Fruit fly (Drosophila melanogaster) S2 (cell line): Measurements from ENCODE around the gene Galphaf.

ENCODE experiments used
- CG8478 ChIP-seq: fragments of >200 bp; optimal IDR thresholded peaks from 2 replicates; lab custom pipeline; 2018
- CTCF ChIP-seq, 2 experiments: fragments of >200 bp; optimal IDR thresholded peaks; 2 replicates each; lab custom pipeline; 2018

The Galphaf gene

DNA sequence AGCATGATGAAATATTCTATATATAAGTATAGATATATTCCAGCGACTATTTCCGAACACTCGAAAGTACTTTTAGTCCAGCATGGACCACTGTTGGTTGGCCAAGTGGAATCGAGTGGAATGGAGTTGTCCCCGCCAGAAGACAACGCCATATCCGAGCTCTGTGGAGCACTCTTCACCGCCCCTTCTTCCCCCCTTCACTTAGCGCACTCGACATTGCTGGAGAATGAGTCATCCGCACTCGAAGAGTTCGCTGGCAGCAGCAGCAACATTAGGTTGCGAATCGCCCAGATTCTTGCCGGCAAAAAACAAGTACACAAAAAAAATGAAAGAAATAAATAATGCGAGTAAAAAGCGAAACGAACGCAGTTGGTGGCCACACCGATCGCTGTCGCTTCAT, 30.4 kb upstream of the Galphaf start:
- TF ChIP-seq CG8478, result no peak
- no peak for TF ChIP-seq CTCF (optimal IDR thresholded peaks at IDR 0.05; lab: Kevin White, UChicago)

DNA sequence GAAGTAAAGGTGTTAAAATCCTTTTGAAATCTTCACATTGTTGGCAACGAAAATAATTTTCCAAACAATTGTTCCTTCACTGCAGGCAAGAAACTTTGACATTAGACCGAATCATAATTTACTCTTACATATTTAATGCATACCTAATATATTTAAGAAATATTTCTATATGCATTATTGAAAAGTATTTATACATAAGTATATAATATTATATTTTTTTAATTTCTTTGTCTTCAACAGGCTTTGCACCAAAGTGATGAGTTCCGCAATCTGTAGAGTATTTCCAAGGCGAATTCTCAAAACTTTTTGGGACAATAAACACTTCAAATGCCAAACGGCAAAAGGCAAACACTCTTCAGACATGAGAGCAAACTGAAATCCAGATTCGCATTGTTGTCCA, 29.3 kb upstream of the Galphaf start:
- TF ChIP-seq CG8478 (no peak), CTCF (optimal IDR thresholded peaks at IDR 0.05; lab: Kevin White, UChicago) (no peak)

DNA sequence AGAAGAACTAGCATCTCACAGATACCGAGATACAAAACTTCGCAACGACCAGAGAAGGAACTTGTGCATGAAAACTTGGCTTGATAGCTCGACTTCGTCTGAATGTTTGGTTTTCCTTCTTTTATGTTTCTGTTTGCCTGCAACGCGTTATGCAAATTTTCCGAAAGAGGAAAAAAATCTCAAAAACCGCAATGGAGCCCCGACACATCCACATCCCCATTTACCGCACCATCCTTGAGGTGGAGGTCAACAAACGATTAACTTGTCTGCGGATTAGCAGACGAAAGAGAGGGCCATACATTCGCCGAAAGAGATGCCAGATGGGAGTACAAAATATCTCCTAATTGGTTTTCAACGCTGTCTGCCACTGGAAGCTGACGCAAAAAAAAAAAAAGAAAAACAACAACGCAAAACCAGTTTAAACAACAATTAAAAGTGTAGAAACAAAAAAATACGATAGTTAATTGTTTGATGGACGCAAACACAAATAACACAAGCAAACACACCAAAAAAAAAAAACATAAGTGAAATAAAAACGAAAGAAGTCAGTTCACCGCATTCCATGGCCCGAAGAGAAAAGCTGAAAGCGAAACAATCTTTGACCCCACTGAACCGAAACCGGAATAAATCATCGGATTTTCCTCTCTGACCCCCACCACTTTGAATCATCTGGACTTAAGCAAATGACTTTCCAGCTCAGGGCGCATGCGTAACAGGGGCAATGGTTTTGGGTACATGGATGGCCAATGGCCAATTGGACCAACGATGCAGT, 27.5 kb upstream of the Galphaf start:
- no peak for TF ChIP-seq CG8478
- no peak for TF ChIP-seq CTCF (optimal IDR thresholded peaks at IDR 0.05; lab: Kevin White, UChicago)

DNA sequence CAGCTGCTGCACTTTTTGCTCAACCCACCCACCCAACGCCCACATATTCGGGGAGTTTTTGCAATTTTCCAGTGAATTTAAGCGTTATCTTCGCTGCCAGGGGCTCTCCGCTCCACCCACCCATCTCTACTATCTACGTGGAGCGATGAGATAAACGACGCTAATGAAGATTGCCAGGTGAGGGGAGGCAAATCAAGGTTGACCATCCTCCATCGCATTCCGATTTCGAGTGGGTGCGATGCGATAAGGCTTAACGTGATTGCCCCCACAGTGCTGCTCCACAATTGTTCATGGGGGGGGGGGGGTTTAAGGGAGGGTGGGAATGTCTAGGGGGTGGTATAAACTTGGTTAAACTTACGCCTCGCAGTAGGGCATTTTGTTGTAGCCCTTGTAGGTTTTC, 26.1 kb upstream of the Galphaf start:
- TF ChIP-seq CTCF (optimal IDR thresholded peaks at IDR 0.05; lab: Kevin White, UChicago), result no peak
- no peak for TF ChIP-seq CG8478

DNA sequence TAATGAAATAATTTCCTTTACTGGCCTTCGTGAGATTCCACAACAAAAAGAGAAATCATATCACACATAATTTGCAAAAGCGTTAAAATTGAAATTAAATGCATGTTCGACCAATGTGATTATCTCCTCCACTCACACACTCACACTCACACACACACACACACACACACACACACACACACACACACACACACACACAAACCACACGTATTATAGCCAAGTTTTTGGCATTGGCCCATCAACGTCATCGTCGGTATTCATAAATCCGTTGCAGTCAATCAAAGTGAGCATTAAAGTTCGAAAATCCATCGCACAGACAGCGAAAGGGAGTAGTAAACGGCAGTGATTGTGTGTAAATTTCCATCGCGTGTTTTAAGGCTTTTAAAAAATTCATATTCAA, 22.3 kb upstream of the Galphaf start:
- TF ChIP-seq CTCF (optimal IDR thresholded peaks at IDR 0.05; lab: Kevin White, UChicago) (no peak), CG8478 (no peak)

DNA sequence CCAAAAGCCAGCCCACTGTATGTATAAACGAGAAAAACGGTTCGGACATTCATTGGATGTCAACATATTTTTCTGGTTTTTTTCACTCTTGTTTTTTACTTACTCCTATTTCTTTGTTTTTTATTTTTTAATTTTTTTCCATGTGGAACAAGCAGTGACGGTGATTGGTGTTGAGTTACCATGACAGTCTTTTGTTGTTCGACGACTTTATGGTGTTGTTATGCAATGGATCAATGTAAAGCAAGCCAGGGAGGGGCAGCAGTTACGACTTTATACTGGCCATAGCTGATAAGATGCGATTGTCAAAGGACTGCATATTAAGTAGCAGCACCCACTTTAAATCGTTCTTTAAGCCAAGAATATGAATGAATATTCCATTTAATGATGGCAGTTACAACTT, 21.8 kb upstream of the Galphaf start:
- TF ChIP-seq CG8478 (no peak), CTCF (optimal IDR thresholded peaks at IDR 0.05; lab: Kevin White, UChicago) (no peak)

DNA sequence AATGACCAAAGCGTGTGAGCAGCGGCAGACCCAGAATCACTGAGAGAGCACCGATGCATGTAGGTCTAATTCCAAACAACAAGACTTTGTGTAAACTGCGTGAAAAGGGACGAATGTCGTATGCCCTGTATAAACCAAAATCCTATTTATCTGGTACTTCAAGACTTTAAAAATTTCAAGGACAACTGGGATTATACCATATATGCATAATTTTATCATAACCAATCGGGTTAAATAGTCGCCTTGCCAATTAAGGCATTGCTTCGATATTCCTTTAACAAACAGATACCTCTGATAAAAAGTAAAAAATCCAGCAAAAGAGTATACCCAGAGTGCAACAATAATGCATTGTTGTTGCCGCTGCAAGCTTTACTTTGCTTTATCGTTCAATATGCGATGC, 15.3 kb upstream of the Galphaf start:
- no peak for TF ChIP-seq CTCF (optimal IDR thresholded peaks at IDR 0.05; lab: Kevin White, UChicago)
- no peak for TF ChIP-seq CG8478

DNA sequence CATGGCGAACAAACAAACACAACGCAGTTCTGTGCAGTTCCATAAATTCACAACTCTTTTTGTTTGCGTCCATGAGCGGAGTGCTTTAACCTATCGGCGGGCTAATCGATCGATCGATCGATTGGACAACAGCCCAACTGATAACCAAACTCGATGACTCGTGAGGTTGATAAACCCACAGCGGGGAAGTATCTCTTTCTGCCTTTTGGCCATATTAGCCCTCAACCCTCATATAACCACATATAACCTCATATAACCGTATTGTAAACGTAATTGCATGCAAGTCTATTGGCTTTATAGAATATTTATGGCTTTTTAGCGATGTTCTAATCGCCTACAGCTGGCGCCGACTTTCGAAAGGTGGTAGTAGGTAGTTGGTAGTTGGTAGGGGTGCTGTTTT, 14.6 kb upstream of the Galphaf start:
- no peak for TF ChIP-seq CG8478
- TF ChIP-seq CTCF (optimal IDR thresholded peaks at IDR 0.05; lab: Kevin White, UChicago), result no peak

DNA sequence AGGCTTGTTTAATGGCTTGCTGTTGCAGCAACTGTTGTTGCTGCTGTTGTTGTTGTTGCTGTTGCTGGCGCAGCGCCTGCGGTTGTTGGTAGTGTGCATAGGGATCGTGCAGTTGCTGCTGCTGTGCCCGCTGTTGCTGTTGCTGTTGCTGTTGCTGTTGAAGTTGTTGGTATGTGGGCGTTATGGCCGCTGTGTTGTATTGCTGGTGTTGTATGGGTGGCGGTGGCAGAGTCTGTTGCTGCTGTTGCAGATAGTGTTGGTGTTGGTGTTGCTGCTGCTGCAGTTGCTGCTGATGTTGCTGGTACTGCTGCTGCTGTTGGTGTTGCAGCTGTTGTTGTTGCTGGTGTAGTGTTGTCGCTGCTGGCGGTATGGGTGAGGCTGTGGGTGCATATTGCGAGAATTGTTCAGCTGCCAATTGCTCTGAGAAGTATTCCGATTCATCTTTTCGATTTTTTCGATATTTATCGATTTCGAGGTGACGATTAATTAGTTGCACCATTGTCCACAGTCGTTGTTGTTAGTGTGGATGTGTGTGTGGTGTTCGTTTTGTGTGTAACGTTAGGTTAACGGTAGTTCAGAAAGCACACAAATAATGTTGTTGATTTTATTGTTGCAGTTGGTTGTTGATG, 11.9 kb upstream of the Galphaf start:
- TF ChIP-seq CTCF (optimal IDR thresholded peaks at IDR 0.05; lab: Kevin White, UChicago), result no peak
- no peak for TF ChIP-seq CG8478

DNA sequence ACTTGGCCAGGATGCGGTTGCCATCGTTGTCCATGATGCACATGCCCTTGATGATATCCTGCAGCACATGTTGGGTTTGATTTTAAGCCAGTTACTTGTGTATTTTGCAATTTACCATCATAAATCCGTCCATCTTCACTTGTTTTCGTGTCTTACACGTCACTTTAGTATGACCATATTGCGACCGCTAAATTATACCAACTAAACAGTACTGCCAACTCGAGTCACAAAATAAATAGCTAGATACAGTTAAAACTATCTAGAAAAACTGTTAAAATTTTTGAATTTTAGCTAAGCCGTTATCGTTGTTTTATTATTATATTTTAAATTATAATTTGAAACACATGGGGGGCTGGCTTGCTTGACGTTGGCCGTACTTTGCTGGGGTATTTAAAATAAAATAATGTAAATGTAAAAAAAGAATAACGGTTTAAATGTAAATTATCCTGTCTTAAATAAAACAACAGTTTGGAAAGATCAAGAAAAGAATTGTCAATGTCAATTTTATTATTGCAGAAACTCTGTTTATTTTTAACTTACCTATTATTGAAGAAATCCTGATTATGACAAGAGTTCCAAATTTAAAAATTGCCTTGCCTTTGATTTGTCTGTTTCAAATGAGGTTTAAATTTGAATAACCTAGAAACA, 5.8 kb upstream of the Galphaf start, which contains the start of the genes zetaCOP and CG13032:
TSS of gene zetaCOP (minus strand) at position 189 of the 648 bp plus-strand sequence.
TSS of gene CG13032 (plus strand) at position 598 of the 648 bp plus-strand sequence.
- TF ChIP-seq CG8478 (no peak), CTCF (optimal IDR thresholded peaks at IDR 0.05; lab: Kevin White, UChicago) (no peak)

DNA sequence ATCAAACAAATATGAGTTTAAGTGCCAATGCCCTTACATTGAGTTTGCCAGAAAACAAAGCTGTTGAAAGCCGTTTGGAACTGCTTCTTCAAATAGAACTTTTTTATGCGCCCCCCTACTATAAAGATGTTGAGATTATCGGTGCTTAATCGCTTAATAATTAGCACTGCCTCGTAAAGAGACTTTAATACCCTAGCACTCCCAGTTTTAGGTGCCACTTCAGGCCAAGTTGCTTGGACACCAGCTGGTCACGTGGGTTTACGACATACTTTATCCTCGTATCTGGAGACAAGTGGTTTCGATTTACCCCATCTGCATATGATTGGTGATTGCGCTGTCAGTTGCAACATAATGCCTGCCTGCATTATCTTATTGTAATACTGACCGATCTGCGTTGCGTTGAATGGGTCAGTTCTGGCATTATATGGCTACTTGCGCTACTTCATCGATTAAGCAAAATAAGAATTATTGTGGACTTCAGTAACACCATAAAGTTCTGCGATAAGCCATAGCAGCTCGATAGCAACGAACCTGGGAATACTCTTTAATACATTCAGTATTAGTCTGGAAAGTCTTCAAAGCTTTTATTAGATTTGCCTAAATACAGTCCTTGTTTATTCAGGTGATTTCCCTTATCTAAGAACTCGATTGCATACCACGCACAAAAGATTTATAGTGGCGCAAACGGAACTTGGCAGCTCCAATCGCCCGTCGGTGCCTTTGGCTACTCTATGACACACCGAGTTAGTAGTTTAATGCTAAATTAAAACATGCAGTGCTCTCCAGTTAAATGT, 3.3 kb upstream of the Galphaf start:
- TF ChIP-seq CTCF (optimal IDR thresholded peaks at IDR 0.05; lab: Kevin White, UChicago), result no peak

DNA sequence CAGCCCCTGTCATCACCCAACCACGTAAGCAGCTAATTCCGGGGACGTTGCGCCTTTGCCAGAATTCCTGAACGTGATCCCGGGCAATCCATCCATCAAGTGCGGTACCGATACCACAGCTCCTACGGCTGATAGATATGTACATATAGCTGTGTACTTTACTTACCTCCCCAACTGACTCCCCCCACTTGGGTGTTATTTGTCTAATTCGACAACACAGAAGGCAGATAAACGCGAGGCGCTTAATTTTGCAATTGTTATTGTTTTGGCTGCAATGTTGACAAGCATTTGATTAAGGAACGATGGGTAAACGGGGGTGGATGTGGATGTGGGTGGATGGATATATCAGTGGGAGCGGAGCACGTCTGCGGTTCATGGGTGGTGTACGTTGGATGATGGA, 2.5 kb upstream of the Galphaf start:
- TF ChIP-seq CG8478, result no peak
- no peak for TF ChIP-seq CTCF (optimal IDR thresholded peaks at IDR 0.05; lab: Kevin White, UChicago)

DNA sequence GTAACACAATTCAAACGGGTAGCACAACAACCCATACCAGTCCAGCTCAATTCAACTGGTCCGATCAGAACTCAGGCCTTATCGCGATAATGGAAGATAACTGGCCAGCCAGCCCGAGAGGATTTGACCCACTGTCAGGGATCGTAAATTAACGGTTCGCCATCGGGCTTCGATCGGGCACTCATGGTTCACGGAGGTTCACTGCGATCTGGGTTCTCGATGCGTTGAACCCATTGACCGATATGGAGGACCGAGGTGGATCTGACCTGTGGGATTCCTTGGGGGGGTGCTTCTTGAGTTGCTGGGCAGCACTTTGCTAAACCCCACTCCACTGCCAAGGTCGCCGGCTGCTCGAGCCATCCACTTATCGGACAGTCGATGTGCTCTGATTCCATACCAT, 1.1 kb upstream of the Galphaf start:
- TF ChIP-seq CTCF (optimal IDR thresholded peaks at IDR 0.05; lab: Kevin White, UChicago), result no peak
- TF ChIP-seq CG8478, result no peak

DNA sequence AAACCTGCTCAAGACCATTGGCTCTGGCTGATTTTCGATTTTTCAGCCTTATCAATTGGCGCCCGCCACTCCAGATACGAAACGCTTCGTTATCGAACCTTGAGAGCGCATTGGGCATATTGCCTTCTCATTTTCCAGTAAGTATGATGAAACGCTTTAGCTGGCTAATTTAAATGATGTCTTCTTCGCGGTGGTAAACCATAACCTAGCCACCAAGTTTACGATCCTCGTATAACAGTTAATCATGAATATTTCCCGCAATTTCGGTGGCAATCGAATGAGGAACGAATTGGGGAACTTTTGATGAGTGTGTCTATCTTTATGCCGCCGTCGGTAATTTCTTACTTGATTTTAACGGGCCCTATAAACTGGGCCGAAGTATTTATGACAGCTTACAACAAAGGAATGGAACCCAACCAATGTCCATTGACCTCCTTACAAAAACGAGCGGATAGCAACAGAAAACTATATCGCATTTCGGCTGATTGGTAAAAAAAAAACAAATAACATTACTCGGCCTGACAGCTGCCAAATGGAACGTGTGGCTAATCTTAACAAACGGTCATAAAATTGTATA, 1.2 kb downstream of the Galphaf start:
- TF ChIP-seq CG8478 (no peak), CTCF (optimal IDR thresholded peaks at IDR 0.05; lab: Kevin White, UChicago) (no peak)

DNA sequence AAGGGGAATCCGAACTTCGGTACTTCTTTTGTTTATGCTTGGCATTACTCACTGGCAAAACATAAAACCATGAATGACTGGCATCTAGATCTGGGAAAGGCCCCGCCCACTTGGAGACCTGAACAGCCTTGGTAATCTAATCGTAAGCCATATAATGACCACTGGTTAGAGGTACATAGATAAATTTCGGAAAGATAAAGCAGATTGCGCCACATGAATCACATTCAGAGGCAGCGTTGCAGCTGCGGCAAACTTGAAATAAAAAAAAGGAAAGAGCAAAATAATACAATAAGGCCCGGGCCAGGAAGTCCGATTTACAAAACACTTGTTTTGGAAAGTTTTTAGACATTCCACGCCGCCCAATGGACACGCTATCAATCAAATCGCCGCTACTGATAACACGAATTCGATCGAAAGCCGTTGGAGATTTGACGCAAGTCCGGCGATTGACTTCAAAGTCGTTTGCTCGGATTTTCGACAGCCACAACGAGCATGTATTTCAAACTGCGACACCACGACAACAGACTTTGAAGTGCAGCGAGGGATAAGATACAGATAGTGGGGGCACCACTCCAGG, 3.5 kb downstream of the Galphaf start:
- TF ChIP-seq CG8478, result no peak
